Worm (Caenorhabditis elegans) whole organism, late embryonic: ENCODE data around the gene folt-1.

ENCODE experiments used
- C08G9.2 ChIP-seq: sonication (generic microtip); optimal IDR thresholded peaks from 2 replicates; lab custom pipeline; 2016; ENCODE audit warnings: mild to moderate bottlenecking, missing genetic modification characterization, moderate library complexity, missing compliant biosample characterization
- K09A11.1 ChIP-seq: sonication (generic microtip); optimal IDR thresholded peaks from 2 replicates; lab custom pipeline; 2017; ENCODE audit warnings: antibody characterized with exemption, mild to moderate bottlenecking, missing genetic modification characterization, missing compliant biosample characterization; ENCODE audit not compliant: insufficient read depth
- ahr-1 ChIP-seq: sonication (generic microtip); optimal IDR thresholded peaks from 2 replicates; lab custom pipeline; 2016; ENCODE audit warnings: missing genetic modification characterization, missing compliant biosample characterization
- ceh-14 ChIP-seq: sonication (generic microtip); optimal IDR thresholded peaks from 2 replicates; lab custom pipeline; 2016; ENCODE audit warnings: missing genotype, missing genetic modification characterization, missing compliant biosample characterization
- ceh-22 ChIP-seq: sonication (generic microtip); optimal IDR thresholded peaks from 2 replicates; lab custom pipeline; 2017; ENCODE audit warnings: missing biosample characterization, missing genetic modification characterization
- ceh-34 ChIP-seq: sonication (generic microtip); optimal IDR thresholded peaks from 2 replicates; lab custom pipeline; 2016; ENCODE audit warnings: mild to moderate bottlenecking, missing genetic modification characterization, missing compliant biosample characterization
- elt-2 ChIP-seq: sonication (generic microtip); optimal IDR thresholded peaks from 2 replicates; lab custom pipeline; 2016; ENCODE audit warnings: missing genetic modification reagents, missing genetic modification characterization, missing compliant biosample characterization
- fax-1 ChIP-seq: sonication (generic microtip); optimal IDR thresholded peaks from 2 replicates; lab custom pipeline; 2016; ENCODE audit warnings: missing genotype, missing genetic modification characterization, missing compliant biosample characterization
- hlh-13 ChIP-seq: fragments of 200-800 bp; sonication (Bioruptor generic); optimal IDR thresholded peaks from 2 replicates; lab custom pipeline; 2018; ENCODE audit warnings: mild to moderate bottlenecking, missing genetic modification characterization, missing compliant biosample characterization
- hlh-6 ChIP-seq: sonication (generic microtip); optimal IDR thresholded peaks from 2 replicates; lab custom pipeline; 2016; ENCODE audit warnings: missing genotype, missing genetic modification characterization, missing compliant biosample characterization
- lim-6 ChIP-seq: sonication (generic microtip); optimal IDR thresholded peaks from 2 replicates; lab custom pipeline; 2016; ENCODE audit warnings: missing genetic modification characterization, missing compliant biosample characterization
- madf-2 ChIP-seq: sonication (generic microtip); optimal IDR thresholded peaks from 2 replicates; lab custom pipeline; 2017; ENCODE audit warnings: missing genetic modification characterization, missing compliant biosample characterization
- nfya-1 ChIP-seq: sonication (generic microtip); optimal IDR thresholded peaks from 2 replicates; lab custom pipeline; 2017; ENCODE audit warnings: missing genetic modification characterization, mild to moderate bottlenecking, missing compliant biosample characterization, antibody characterized with exemption, moderate library complexity
- nhr-11 ChIP-seq: fragments of 150-350 bp; optimal IDR thresholded peaks from 2 replicates; lab custom pipeline; 2014; ENCODE audit warnings: missing biosample characterization, missing genetic modification characterization
- odd-2 ChIP-seq: sonication (generic microtip); optimal IDR thresholded peaks from 2 replicates; lab custom pipeline; 2017; ENCODE audit warnings: antibody characterized with exemption, mild to moderate bottlenecking, missing genetic modification characterization, missing compliant biosample characterization
- pag-3 ChIP-seq: sonication (generic microtip); optimal IDR thresholded peaks from 2 replicates; lab custom pipeline; 2016; ENCODE audit warnings: missing compliant biosample characterization, missing genetic modification characterization, borderline replicate concordance
- pax-1 ChIP-seq: fragments of 150-350 bp; optimal IDR thresholded peaks from 2 replicates; lab custom pipeline; 2014; ENCODE audit warnings: missing biosample characterization, missing genetic modification characterization
- pros-1 ChIP-seq: fragments of 150-350 bp; optimal IDR thresholded peaks from 2 replicates; lab custom pipeline; 2014; ENCODE audit warnings: missing biosample characterization, missing genetic modification reagents, missing genetic modification characterization
- rnt-1 ChIP-seq: sonication (generic microtip); optimal IDR thresholded peaks from 2 replicates; lab custom pipeline; 2016; ENCODE audit warnings: missing genetic modification characterization, missing compliant biosample characterization
- sdc-2 ChIP-seq: sonication (generic microtip); optimal IDR thresholded peaks from 2 replicates; lab custom pipeline; 2016; ENCODE audit warnings: missing genotype, missing genetic modification characterization, missing compliant biosample characterization
- sox-2 ChIP-seq: fragments of 200-800 bp; sonication (Bioruptor generic); IDR thresholded peaks from 2 replicates; pipeline ENCODE4 v1.3.6; 2022; ENCODE audit warnings: missing genetic modification reagents, missing genetic modification characterization, missing compliant biosample characterization
- syd-9 ChIP-seq: sonication (generic microtip); optimal IDR thresholded peaks from 2 replicates; lab custom pipeline; 2016; ENCODE audit warnings: mild to moderate bottlenecking, missing genetic modification characterization, moderate library complexity, missing compliant biosample characterization
- tbx-7 ChIP-seq: sonication (generic microtip); optimal IDR thresholded peaks from 2 replicates; lab custom pipeline; 2016; ENCODE audit warnings: missing genotype, missing genetic modification characterization, missing compliant biosample characterization
- ttx-3 ChIP-seq: sonication (generic microtip); optimal IDR thresholded peaks from 2 replicates; lab custom pipeline; 2016; ENCODE audit warnings: missing genetic modification reagents, missing genetic modification characterization, missing compliant biosample characterization
- unc-3 ChIP-seq, 2 experiments: fragments of 200-800 bp in 1 of 2; sonication (Bioruptor generic) in 1 of 2; sonication (generic microtip) in 1 of 2; conservative IDR thresholded peaks in 1 of 2; optimal IDR thresholded peaks in 1 of 2; 2 replicates each; pipeline versions ENCODE4 v1.3.6 to Lab custom; 2016 to 2022; ENCODE audit warnings: missing compliant biosample characterization in 2 of 2, missing genetic modification characterization in 2 of 2, missing genetic modification reagents in 1 of 2
- unc-42 ChIP-seq: sonication (generic microtip); optimal IDR thresholded peaks from 2 replicates; lab custom pipeline; 2016; ENCODE audit warnings: missing genotype, missing genetic modification characterization, missing compliant biosample characterization
- zip-5 ChIP-seq: sonication (generic microtip); optimal IDR thresholded peaks from 2 replicates; lab custom pipeline; 2016; ENCODE audit warnings: missing genetic modification characterization, missing compliant biosample characterization

Gene folt-1

ce11 chrV:11170564-11171329 lies 29.5 kb downstream of the folt-1 start:
- TF ChIP-seq ceh-34 (tag; lab: Kevin White, UChicago), result no peak
- TF ChIP-seq elt-2 (tag; lab: Kevin White, UChicago), result no peak
- TF ChIP-seq pag-3, result no peak
- no peak for TF ChIP-seq hlh-6 (tag; lab: Kevin White, UChicago)
- no peak for TF ChIP-seq unc-3 (GFP tag; conservative IDR thresholded peaks at IDR 0.05; lab: Robert Waterston, UW)
- no peak for TF ChIP-seq unc-3 (tag; optimal IDR thresholded peaks at IDR 0.05; lab: Kevin White, UChicago)
- TF ChIP-seq pax-1, result no peak
- TF ChIP-seq pros-1 (tag; lab: Kevin White, UChicago), result no peak
- no peak for TF ChIP-seq syd-9 (tag; lab: Kevin White, UChicago)
- no peak for TF ChIP-seq hlh-13 (GFP tag; lab: Kevin White, UChicago)
- TF ChIP-seq K09A11.1 (tag; lab: Kevin White, UChicago), result no peak
- TF ChIP-seq lim-6 (tag; lab: Kevin White, UChicago), result no peak
- no peak for TF ChIP-seq rnt-1
- TF ChIP-seq sdc-2 (tag; lab: Kevin White, UChicago), result no peak
- TF ChIP-seq, all 69 proteins: peak for 0

- no peak for TF ChIP-seq ceh-22 (tag; lab: Kevin White, UChicago)
- no peak for TF ChIP-seq madf-2 (tag; lab: Kevin White, UChicago)
- no peak for TF ChIP-seq ahr-1
- no peak for TF ChIP-seq zip-5 (tag; lab: Kevin White, UChicago)
- TF ChIP-seq nfya-1 (tag; lab: Kevin White, UChicago), result no peak
Measured at ce11 chrV:11171906-11172305, 30.6 kb downstream of the folt-1 start, which contains the start of gene T19C4.5. TSS of gene T19C4.5 (plus strand) at chrV:11172213.

- peak; percentile 31 for TF ChIP-seq unc-42 (tag; lab: Kevin White, UChicago)
- no peak for TF ChIP-seq ceh-14 (tag; lab: Kevin White, UChicago)
- TF ChIP-seq ttx-3 (tag; lab: Kevin White, UChicago), result no peak
- TF ChIP-seq syd-9 (tag; lab: Kevin White, UChicago), result no peak
- no peak for TF ChIP-seq sox-2 (GFP tag; lab: Robert Waterston, UW)
- TF ChIP-seq fax-1, result no peak
Measured at ce11 chrV:11172667-11173066, 31.4 kb downstream of the folt-1 start.

- TF ChIP-seq ahr-1 (no peak), ceh-14 (tag; lab: Kevin White, UChicago) (no peak), C08G9.2 (tag; lab: Kevin White, UChicago) (no peak)
Measured at ce11 chrV:11174663-11175062, 33.4 kb downstream of the folt-1 start.

- peak; percentile 46 for TF ChIP-seq elt-2 (tag; lab: Kevin White, UChicago)
Measured at ce11 chrV:11176693-11177304, 35.5 kb downstream of the folt-1 start.

ce11 chrV:11177577-11177976 lies 36.3 kb downstream of the folt-1 start, which contains the start of gene gpa-1:
TSS of gene gpa-1 (minus strand) at chrV:11177677.
- TF ChIP-seq sox-2 (GFP tag; lab: Robert Waterston, UW) (no peak), odd-2 (tag; lab: Kevin White, UChicago) (no peak), tbx-7 (no peak), madf-2 (tag; lab: Kevin White, UChicago) (no peak), nhr-11 (tag; lab: Kevin White, UChicago) (no peak), syd-9 (tag; lab: Kevin White, UChicago) (no peak)
- TF ChIP-seq, all 69 proteins: peak for 0
